Worm (Caenorhabditis elegans) whole organism, L3 larva: Measurements from ENCODE around the gene act-5.

Source experiments
- R02D3.7 ChIP-seq: fragments of 150-350 bp; optimal IDR thresholded peaks from 2 replicates; lab custom pipeline; 2014; ENCODE audit warnings: missing biosample characterization, missing genetic modification characterization
- ZK546.5 ChIP-seq: sonication (generic microtip); optimal IDR thresholded peaks from 2 replicates; lab custom pipeline; 2017; ENCODE audit warnings: missing biosample characterization, missing genetic modification characterization
- ama-1 ChIP-seq: fragments of 150-350 bp; optimal IDR thresholded peaks from 2 replicates; lab custom pipeline; 2018
- ceh-9 ChIP-seq: sonication (generic microtip); optimal IDR thresholded peaks from 2 replicates; lab custom pipeline; 2018; ENCODE audit warnings: missing biosample characterization, missing genetic modification characterization
- daf-12 ChIP-seq: fragments of 150-350 bp; optimal IDR thresholded peaks from 2 replicates; lab custom pipeline; 2014; ENCODE audit warnings: missing biosample characterization, missing genetic modification reagents, missing genetic modification characterization
- egl-27 ChIP-seq: sonication (generic microtip); optimal IDR thresholded peaks from 4 replicates; lab custom pipeline; 2017; ENCODE audit warnings: missing biosample characterization, missing genetic modification reagents, missing genetic modification characterization
- egl-5 ChIP-seq: fragments of 150-350 bp; optimal IDR thresholded peaks from 2 replicates; lab custom pipeline; 2017; ENCODE audit warnings: missing biosample characterization, missing genetic modification reagents, missing genetic modification characterization, inconsistent platforms
- elt-2 ChIP-seq: sonication (generic microtip); optimal IDR thresholded peaks from 2 replicates; lab custom pipeline; 2016; ENCODE audit warnings: missing genetic modification reagents, mild to moderate bottlenecking, missing genetic modification characterization, missing compliant biosample characterization
- fkh-2 ChIP-seq: fragments of 150-350 bp; optimal IDR thresholded peaks from 2 replicates; lab custom pipeline; 2014; ENCODE audit warnings: missing biosample characterization, missing genetic modification reagents, missing genetic modification characterization
- fos-1 ChIP-seq: fragments of 150-350 bp; optimal IDR thresholded peaks from 2 replicates; lab custom pipeline; 2014; ENCODE audit warnings: missing biosample characterization, missing genetic modification characterization
- hmg-11 ChIP-seq: sonication (generic microtip); optimal IDR thresholded peaks from 2 replicates; lab custom pipeline; 2016; ENCODE audit warnings: missing genetic modification characterization, missing compliant biosample characterization
- jun-1 ChIP-seq: fragments of 150-350 bp; optimal IDR thresholded peaks from 2 replicates; lab custom pipeline; 2014; ENCODE audit warnings: missing biosample characterization, missing genetic modification reagents, missing genetic modification characterization
- lin-15B ChIP-seq: fragments of 150-350 bp; optimal IDR thresholded peaks from 2 replicates; lab custom pipeline; 2014; ENCODE audit warnings: missing biosample characterization, missing genetic modification characterization
- lsy-12 ChIP-seq: sonication (generic microtip); optimal IDR thresholded peaks from 2 replicates; lab custom pipeline; 2016; ENCODE audit warnings: mild to moderate bottlenecking, missing genetic modification characterization, missing compliant biosample characterization
- mdl-1 ChIP-seq: fragments of 150-350 bp; optimal IDR thresholded peaks from 2 replicates; lab custom pipeline; 2014; ENCODE audit warnings: missing biosample characterization, missing genetic modification characterization
- mml-1 ChIP-seq: fragments of 150-350 bp; sonication (generic microtip); optimal IDR thresholded peaks from 3 replicates; lab custom pipeline; 2014; ENCODE audit warnings: missing biosample characterization, missing genetic modification characterization
- nfya-1 ChIP-seq: sonication (generic microtip); optimal IDR thresholded peaks from 2 replicates; lab custom pipeline; 2017; ENCODE audit warnings: missing genetic modification characterization, mild to moderate bottlenecking, missing compliant biosample characterization, antibody characterized with exemption, moderate library complexity; ENCODE audit not compliant: insufficient read depth
- nhr-11 ChIP-seq: fragments of 150-350 bp; optimal IDR thresholded peaks from 2 replicates; lab custom pipeline; 2014; ENCODE audit warnings: missing biosample characterization, missing genetic modification characterization
- nhr-12 ChIP-seq: fragments of 150-350 bp; optimal IDR thresholded peaks from 2 replicates; lab custom pipeline; 2014; ENCODE audit warnings: missing biosample characterization, missing genetic modification characterization
- nhr-23 ChIP-seq: fragments of 150-350 bp; optimal IDR thresholded peaks from 2 replicates; lab custom pipeline; 2014; ENCODE audit warnings: missing biosample characterization, missing genetic modification reagents, missing genetic modification characterization
- nhr-237 ChIP-seq: fragments of 150-350 bp; optimal IDR thresholded peaks from 2 replicates; lab custom pipeline; 2014; ENCODE audit warnings: missing biosample characterization, missing genetic modification characterization
- nhr-28 ChIP-seq: fragments of 150-350 bp; optimal IDR thresholded peaks from 2 replicates; lab custom pipeline; 2014; ENCODE audit warnings: missing biosample characterization, missing genetic modification characterization
- nhr-67 ChIP-seq: fragments of 150-350 bp; optimal IDR thresholded peaks from 2 replicates; lab custom pipeline; 2014; ENCODE audit warnings: missing biosample characterization, missing genetic modification characterization
- nhr-77 ChIP-seq: fragments of 150-350 bp; optimal IDR thresholded peaks from 2 replicates; lab custom pipeline; 2014; ENCODE audit warnings: missing biosample characterization, missing genetic modification characterization
- pha-4 ChIP-seq: fragments of 150-350 bp; optimal IDR thresholded peaks from 2 replicates; lab custom pipeline; 2014; ENCODE audit warnings: missing biosample characterization, missing genetic modification reagents, missing genetic modification characterization
- pqm-1 ChIP-seq: fragments of 150-350 bp; optimal IDR thresholded peaks from 2 replicates; lab custom pipeline; 2017; ENCODE audit warnings: missing biosample characterization, missing genetic modification characterization, inconsistent platforms
- sea-2 ChIP-seq: fragments of 150-350 bp; sonication (generic microtip); optimal IDR thresholded peaks from 4 replicates; lab custom pipeline; 2014; ENCODE audit warnings: missing biosample characterization, missing genetic modification reagents, missing genetic modification characterization
- skn-1 ChIP-seq: fragments of 150-350 bp; optimal IDR thresholded peaks from 2 replicates; lab custom pipeline; 2014; ENCODE audit warnings: missing biosample characterization, missing genetic modification characterization
- tbx-2 ChIP-seq: sonication (generic microtip); optimal IDR thresholded peaks from 2 replicates; lab custom pipeline; 2016; ENCODE audit warnings: mild to moderate bottlenecking, missing genetic modification characterization, missing compliant biosample characterization
- unc-62 ChIP-seq: fragments of 150-350 bp; sonication (generic microtip); optimal IDR thresholded peaks from 4 replicates; lab custom pipeline; 2014; ENCODE audit warnings: missing biosample characterization, missing genetic modification reagents, missing genetic modification characterization
- zag-1 ChIP-seq: fragments of 150-350 bp; optimal IDR thresholded peaks from 2 replicates; lab custom pipeline; 2014; ENCODE audit warnings: missing biosample characterization, missing genetic modification characterization
- ztf-11 ChIP-seq: fragments of 150-350 bp; optimal IDR thresholded peaks from 2 replicates; lab custom pipeline; 2014; ENCODE audit warnings: missing biosample characterization, missing genetic modification characterization
- ztf-4 ChIP-seq: fragments of 150-350 bp; optimal IDR thresholded peaks from 2 replicates; lab custom pipeline; 2014; ENCODE audit warnings: missing biosample characterization, missing genetic modification characterization

act-5 gene

DNA sequence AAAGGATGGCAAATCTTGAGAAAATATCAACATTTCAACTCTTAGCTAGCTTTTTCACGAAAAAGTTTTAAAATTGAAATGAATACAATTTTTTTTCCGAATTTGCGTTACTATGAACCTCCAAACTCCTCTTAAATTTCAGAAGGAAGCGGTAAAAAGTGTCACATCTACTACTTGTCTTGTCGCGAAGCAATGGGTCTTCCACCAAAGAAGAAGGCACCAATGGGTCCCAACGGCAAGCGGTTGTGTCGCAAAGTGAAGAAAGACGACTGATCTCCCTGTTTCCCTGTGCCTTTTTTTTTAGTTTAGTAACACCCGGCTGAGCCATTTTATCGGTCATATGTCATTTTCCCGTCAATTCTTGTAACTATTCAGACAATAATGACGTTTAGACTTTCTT, 15.1 kb upstream of the act-5 start:
- TF ChIP-seq egl-5 (tag; lab: Kevin White, UChicago) (no peak), sea-2 (GFP tag; lab: Kevin White, UChicago) (no peak), fkh-2 (tag; lab: Kevin White, UChicago) (no peak), nhr-237 (tag; lab: Kevin White, UChicago) (no peak), fos-1 (tag; lab: Kevin White, UChicago) (no peak), ztf-11 (no peak), nhr-23 (tag; lab: Kevin White, UChicago) (no peak), ama-1 (lab: Kevin White, UChicago) (no peak), daf-12 (tag; lab: Kevin White, UChicago) (no peak), nhr-77 (no peak), nhr-67 (no peak), ztf-4 (tag; lab: Kevin White, UChicago) (no peak), pha-4 (no peak), ZK546.5 (tag; lab: Kevin White, UChicago) (no peak), jun-1 (tag; lab: Kevin White, UChicago) (no peak), nhr-28 (tag; lab: Kevin White, UChicago) (no peak), lin-15B (tag; lab: Kevin White, UChicago) (no peak), zag-1 (tag; lab: Kevin White, UChicago) (no peak), mdl-1 (tag; lab: Kevin White, UChicago) (no peak), unc-62 (no peak)

ce11 chrIII:13616793-13617192, 10.9 kb upstream of the act-5 start, which contains the start of gene T12D8.9:
T12D8.9 (plus strand) TSS chrIII:13617104.
- TF ChIP-seq elt-2 (tag; lab: Kevin White, UChicago) (no peak), nhr-11 (tag; lab: Kevin White, UChicago) (peak; percentile 26), fkh-2 (tag; lab: Kevin White, UChicago) (no peak), pqm-1 (tag; lab: Kevin White, UChicago) (no peak)

ce11 chrIII:13615530-13615929, 9.7 kb upstream of the act-5 start:
- TF ChIP-seq elt-2 (tag; lab: Kevin White, UChicago) (no peak), nhr-12 (no peak), egl-27 (tag; lab: Kevin White, UChicago) (no peak), lsy-12 (no peak)
- TF ChIP-seq, all 47 proteins: peak for 0

- TF ChIP-seq zag-1 (tag; lab: Kevin White, UChicago) (no peak), ZK546.5 (tag; lab: Kevin White, UChicago) (no peak), fkh-2 (tag; lab: Kevin White, UChicago) (no peak), egl-5 (tag; lab: Kevin White, UChicago) (no peak), nhr-23 (tag; lab: Kevin White, UChicago) (no peak), tbx-2 (tag; lab: Kevin White, UChicago) (no peak), nfya-1 (tag; lab: Kevin White, UChicago) (no peak), mml-1 (tag; lab: Kevin White, UChicago) (no peak), elt-2 (tag; lab: Kevin White, UChicago) (no peak), lin-15B (tag; lab: Kevin White, UChicago) (no peak)
- TF ChIP-seq, all 47 proteins: peak for 0
These were observed 8.9 kb upstream of the act-5 start for ce11 chrIII:13614751-13615150.

DNA sequence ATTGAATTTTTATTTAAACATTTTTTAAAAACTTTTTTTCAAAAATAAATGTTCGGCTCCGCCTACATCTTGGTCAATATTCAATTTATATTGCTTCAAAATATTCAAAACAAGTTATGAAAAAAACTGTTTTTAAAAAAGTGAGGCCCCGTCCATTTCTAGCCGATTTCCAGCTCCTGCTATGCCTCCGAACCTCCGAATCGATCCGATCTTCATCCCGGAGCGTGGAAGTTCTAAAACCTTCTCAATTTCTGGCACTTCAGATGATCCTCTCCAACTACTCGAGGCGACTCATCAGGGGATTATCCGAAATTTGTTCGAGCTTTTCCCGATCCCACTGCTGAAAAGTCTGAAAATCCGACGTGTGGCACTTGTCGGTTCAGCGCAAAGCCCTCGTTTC, 8.3 kb upstream of the act-5 start:
- TF ChIP-seq ama-1 (lab: Kevin White, UChicago): peak; percentile 24
- TF ChIP-seq hmg-11 (tag; lab: Kevin White, UChicago): no peak
- TF ChIP-seq, all 47 proteins: peak for 1

ce11 chrIII:13607833-13608232, 2.0 kb upstream of the act-5 start, which contains the start of gene shpk-1:
shpk-1 (plus strand) TSS chrIII:13608020.
- TF ChIP-seq pha-4 (peak; percentile 17), pqm-1 (tag; lab: Kevin White, UChicago) (peak; percentile 95), ceh-9 (tag; lab: Kevin White, UChicago) (no peak), ama-1 (lab: Kevin White, UChicago) (no peak), jun-1 (tag; lab: Kevin White, UChicago) (peak; percentile 43), nhr-77 (no peak), egl-5 (tag; lab: Kevin White, UChicago) (no peak), elt-2 (tag; lab: Kevin White, UChicago) (peak; percentile 95), tbx-2 (tag; lab: Kevin White, UChicago) (no peak), skn-1 (tag; lab: Kevin White, UChicago) (no peak), R02D3.7 (no peak)
